Fruit fly (Drosophila melanogaster): ENCODE measurements around the gene Saf-B.

DNA sequence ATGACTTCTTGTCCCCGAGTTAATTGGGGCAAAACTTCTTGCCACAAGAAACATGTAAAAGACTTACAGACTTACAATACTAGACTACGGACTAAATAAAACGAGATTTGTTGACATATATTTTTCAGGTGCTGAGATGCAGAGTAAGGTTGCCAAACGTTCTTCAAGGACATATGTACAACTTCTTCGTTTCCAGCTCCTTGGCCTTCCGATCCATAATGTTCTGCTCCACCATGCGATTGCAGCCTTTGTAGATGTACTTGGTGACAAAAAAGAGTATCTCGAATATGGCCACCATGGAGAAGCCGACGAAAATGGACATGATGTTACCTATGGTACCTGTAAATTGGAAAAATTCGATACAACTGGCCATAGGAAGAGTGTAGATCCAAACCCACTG lies 40.2 kb downstream of the Saf-B start, which contains the start of gene CAH4:
- TF ChIP-seq CG16813 (GFP tag; IDR thresholded peaks at IDR 0.05; ENCODE audit: partially characterized antibody): no peak
- TF ChIP-seq CG7963 (GFP tag; IDR thresholded peaks at IDR 0.05; ENCODE audit: partially characterized antibody): no peak
- no peak for TF ChIP-seq nerfin-2 (GFP tag; IDR thresholded peaks at IDR 0.05; ENCODE audit: partially characterized antibody)
- no peak for TF ChIP-seq D (optimal IDR thresholded peaks at IDR 0.05)
- no peak for TF ChIP-seq D (GFP tag; optimal IDR thresholded peaks at IDR 0.05)
- TF ChIP-seq chn (GFP tag; optimal IDR thresholded peaks at IDR 0.05): no peak

Data from whole organism, embryonic.